Worm (Caenorhabditis elegans) whole organism, L2 larva: ENCODE data around the gene M163.1.
A peak's percentile ranks its signal among the peaks of the same experiment; 100 is the strongest.

Source experiments
- ama-1 ChIP-seq: fragments of 150-350 bp; optimal IDR thresholded peaks from 2 replicates; lab custom pipeline; 2018; ENCODE audit warnings: inconsistent platforms
- egl-27 ChIP-seq: sonication (generic microtip); optimal IDR thresholded peaks from 3 replicates; lab custom pipeline; 2017; ENCODE audit warnings: missing biosample characterization, missing genetic modification reagents, missing genetic modification characterization
- elt-1 ChIP-seq: fragments of 150-350 bp; optimal IDR thresholded peaks from 2 replicates; lab custom pipeline; 2014; ENCODE audit warnings: missing biosample characterization, missing genetic modification characterization
- elt-3 ChIP-seq: sonication (generic microtip); optimal IDR thresholded peaks from 2 replicates; lab custom pipeline; 2017; ENCODE audit warnings: missing biosample characterization, missing genetic modification characterization
- lin-39 ChIP-seq: fragments of 150-350 bp; optimal IDR thresholded peaks from 2 replicates; lab custom pipeline; 2014; ENCODE audit warnings: missing biosample characterization, missing genetic modification reagents, missing genetic modification characterization
- mbf-1 ChIP-seq: sonication (generic microtip); optimal IDR thresholded peaks from 2 replicates; lab custom pipeline; 2017; ENCODE audit warnings: missing biosample characterization, missing genetic modification characterization
- mdl-1 ChIP-seq, 2 experiments: fragments of 150-350 bp in 1 of 2; sonication (generic microtip) in 1 of 2; optimal IDR thresholded peaks; 2 replicates each; lab custom pipeline; 2017; ENCODE audit warnings: missing biosample characterization in 2 of 2, missing genetic modification characterization in 2 of 2
- nhr-11 ChIP-seq: fragments of 150-350 bp; optimal IDR thresholded peaks from 2 replicates; lab custom pipeline; 2014; ENCODE audit warnings: missing biosample characterization, missing genetic modification characterization
- nhr-12 ChIP-seq: fragments of 150-350 bp; optimal IDR thresholded peaks from 2 replicates; lab custom pipeline; 2014; ENCODE audit warnings: missing biosample characterization, missing genetic modification characterization
- unc-39 ChIP-seq: fragments of 150-350 bp; optimal IDR thresholded peaks from 2 replicates; lab custom pipeline; 2014; ENCODE audit warnings: missing biosample characterization, missing genetic modification characterization
- unc-62 ChIP-seq: fragments of 150-350 bp; optimal IDR thresholded peaks from 2 replicates; lab custom pipeline; 2014; ENCODE audit warnings: missing biosample characterization, missing genetic modification reagents, missing genetic modification characterization
- zag-1 ChIP-seq: fragments of 150-350 bp; optimal IDR thresholded peaks from 2 replicates; lab custom pipeline; 2014; ENCODE audit warnings: missing biosample characterization, missing genetic modification characterization

DNA sequence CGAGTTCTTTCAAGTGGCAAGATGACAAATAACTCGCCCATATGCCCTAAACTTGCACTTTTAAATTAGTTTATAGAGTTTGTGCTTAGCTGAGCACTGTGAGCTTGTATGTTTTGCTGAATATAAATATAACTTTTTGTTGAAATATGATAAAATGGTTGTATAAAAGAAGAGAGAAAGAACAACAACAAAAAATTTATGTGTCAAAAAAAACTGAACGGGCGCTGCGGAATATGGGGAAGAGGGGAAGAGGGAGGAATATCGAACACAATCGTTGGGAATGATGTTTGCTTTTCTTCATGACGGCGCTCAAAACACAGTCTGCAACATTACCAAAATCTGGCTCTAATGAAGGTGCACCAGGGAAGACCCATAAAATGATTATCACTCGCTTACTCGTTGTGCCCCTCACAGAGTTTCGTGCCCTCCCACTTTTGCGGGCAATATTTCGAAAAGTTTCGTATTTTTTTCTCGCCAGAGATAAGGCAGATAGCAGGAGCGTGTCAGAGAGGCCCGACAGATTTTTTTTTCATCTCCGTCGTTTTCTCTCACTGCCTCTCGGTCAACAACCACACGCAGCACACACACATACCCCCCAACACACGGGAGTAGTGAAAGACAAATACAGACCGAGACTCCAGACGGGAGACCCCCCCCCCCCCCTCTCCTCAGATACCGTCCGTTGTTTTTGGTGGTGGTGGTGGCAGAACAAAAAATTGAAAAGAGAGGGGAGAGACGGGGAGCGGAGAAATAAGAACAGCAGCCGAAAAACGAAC, 2.1 kb upstream of the M163.1 start:
- no peak for TF ChIP-seq ama-1 (lab: Kevin White, UChicago)
- peak; percentile 43 for TF ChIP-seq egl-27 (tag; lab: Kevin White, UChicago)
- no peak for TF ChIP-seq elt-1 (tag; lab: Kevin White, UChicago)
- no peak for TF ChIP-seq nhr-11 (tag; lab: Kevin White, UChicago)
- TF ChIP-seq mbf-1 (tag; lab: Kevin White, UChicago): no peak
- no peak for TF ChIP-seq unc-62 (GFP tag; lab: Kevin White, UChicago)
- no peak for TF ChIP-seq mdl-1 (tag; optimal IDR thresholded peaks at IDR 0.05; lab: Kevin White, UChicago)
- no peak for TF ChIP-seq nhr-12
- TF ChIP-seq zag-1 (tag; lab: Kevin White, UChicago): no peak
- TF ChIP-seq unc-39 (tag; lab: Kevin White, UChicago): no peak
- no peak for TF ChIP-seq lin-39 (tag; lab: Kevin White, UChicago)
- TF ChIP-seq elt-3 (tag; lab: Kevin White, UChicago): no peak
